Fruit fly (Drosophila melanogaster) whole organism, embryonic: Measurements from ENCODE around the gene CG14965.

Source experiments
- CG10462 ChIP-seq: fragments of 200-800 bp; sonication (Bioruptor generic); optimal IDR thresholded peaks from 2 replicates; lab custom pipeline; 2016; ENCODE audit warnings: missing biosample characterization, missing genetic modification characterization
- CG11456 ChIP-seq: fragments of 200-800 bp; sonication (Bioruptor generic); IDR thresholded peaks from 3 replicates; pipeline ENCODE4 v1.3.6; 2022; ENCODE audit warnings: missing biosample characterization, missing genetic modification characterization
- CG13775 ChIP-seq: fragments of 200-800 bp; sonication (Bioruptor generic); optimal IDR thresholded peaks from 3 replicates; lab custom pipeline; 2017; ENCODE audit warnings: missing biosample characterization, mild to moderate bottlenecking, missing genetic modification characterization
- CG13894 ChIP-seq: fragments of 200-800 bp; sonication (Bioruptor generic); optimal IDR thresholded peaks from 3 replicates; lab custom pipeline; 2018; ENCODE audit warnings: missing biosample characterization, mild to moderate bottlenecking, missing genetic modification characterization, moderate library complexity
- CG14050 ChIP-seq: fragments of 200-800 bp; sonication (Bioruptor generic); IDR thresholded peaks from 3 replicates; pipeline ENCODE4 v1.3.6; 2022; ENCODE audit warnings: missing biosample characterization, missing genetic modification characterization
- CG1529 ChIP-seq: fragments of 200-800 bp; sonication (Bioruptor generic); optimal IDR thresholded peaks from 3 replicates; lab custom pipeline; 2018; ENCODE audit warnings: missing biosample characterization, missing genetic modification characterization
- CG15479 ChIP-seq: fragments of 200-800 bp; sonication (Bioruptor generic); optimal IDR thresholded peaks from 3 replicates; lab custom pipeline; 2019; ENCODE audit warnings: missing biosample characterization, mild to moderate bottlenecking, missing genetic modification characterization, moderate library complexity
- CG15514 ChIP-seq: fragments of 200-800 bp; sonication (Bioruptor generic); optimal IDR thresholded peaks from 3 replicates; lab custom pipeline; 2017; ENCODE audit warnings: missing biosample characterization, missing genetic modification characterization, mild to moderate bottlenecking, moderate library complexity, missing genetic modification reagents
- CG1647 ChIP-seq: fragments of 200-800 bp; sonication (Bioruptor generic); optimal IDR thresholded peaks from 3 replicates; lab custom pipeline; 2016; ENCODE audit warnings: missing biosample characterization, missing genetic modification characterization
- CG16779 ChIP-seq: fragments of 200-800 bp; sonication (Bioruptor generic); IDR thresholded peaks from 2 replicates; pipeline ENCODE4 v1.3.6; 2022; ENCODE audit warnings: missing biosample characterization, missing genetic modification characterization
- CG17829 ChIP-seq: fragments of 200-800 bp; optimal IDR thresholded peaks from 2 replicates; lab custom pipeline; 2019; ENCODE audit warnings: missing biosample characterization, mild to moderate bottlenecking, missing genetic modification characterization, moderate library complexity
- CG31441 ChIP-seq: fragments of 200-800 bp; sonication (Bioruptor generic); IDR thresholded peaks from 2 replicates; pipeline ENCODE4 v1.3.6; 2022; ENCODE audit warnings: missing biosample characterization, missing genetic modification characterization
- CG3838 ChIP-seq: fragments of 200-800 bp; sonication (Bioruptor generic); optimal IDR thresholded peaks from 3 replicates; lab custom pipeline; 2016; ENCODE audit warnings: missing biosample characterization, missing genetic modification characterization
- CG42726 ChIP-seq: fragments of 200-800 bp; sonication (Bioruptor generic); IDR thresholded peaks from 2 replicates; pipeline ENCODE4 v1.3.6; 2022; ENCODE audit warnings: missing biosample characterization, missing genetic modification characterization; ENCODE audit not compliant: partially characterized antibody
- CG4328 ChIP-seq: fragments of 200-800 bp; sonication (Bioruptor generic); optimal IDR thresholded peaks from 3 replicates; lab custom pipeline; 2017; ENCODE audit warnings: missing biosample characterization, missing genetic modification reagents, missing genetic modification characterization
- CG43689 ChIP-seq: fragments of 200-800 bp; sonication (Bioruptor generic); IDR thresholded peaks from 2 replicates; pipeline ENCODE4 v1.3.6; 2022; ENCODE audit warnings: missing biosample characterization, missing genetic modification characterization
- CG6272 ChIP-seq: fragments of 200-800 bp; sonication (Bioruptor generic); IDR thresholded peaks from 2 replicates; pipeline ENCODE4 v1.3.6; 2022; ENCODE audit warnings: missing biosample characterization, missing genetic modification characterization
- CG6813 ChIP-seq: fragments of 200-800 bp; sonication (Bioruptor generic); optimal IDR thresholded peaks from 2 replicates; lab custom pipeline; 2017; ENCODE audit warnings: missing biosample characterization, missing genetic modification characterization, mild to moderate bottlenecking, moderate library complexity, missing genetic modification reagents
- CG8944 ChIP-seq: fragments of 200-800 bp; sonication (Bioruptor generic); optimal IDR thresholded peaks from 3 replicates; lab custom pipeline; 2016; ENCODE audit warnings: missing biosample characterization, missing genetic modification characterization
- CG9932 ChIP-seq: fragments of 200-800 bp; sonication (Bioruptor generic); IDR thresholded peaks from 2 replicates; pipeline ENCODE4 v1.3.6; 2022; ENCODE audit warnings: missing biosample characterization, missing genetic modification characterization
- D ChIP-seq, 2 experiments: fragments of 200-800 bp in 1 of 2; fragments of >200 bp in 1 of 2; sonication (Bioruptor generic) in 1 of 2; optimal IDR thresholded peaks; 2 replicates in 1 of 2; 3 replicates in 1 of 2; lab custom pipeline; 2017; ENCODE audit warnings: mild to moderate bottlenecking in 1 of 2, missing biosample characterization in 1 of 2, missing genetic modification characterization in 1 of 2, missing genetic modification reagents in 1 of 2
- E2f1 ChIP-seq: fragments of 200-800 bp; sonication (Bioruptor generic); IDR thresholded peaks from 2 replicates; pipeline ENCODE4 v1.3.6; 2022; ENCODE audit warnings: missing biosample characterization, missing genetic modification characterization
- E2f2 ChIP-seq: fragments of 200-800 bp; sonication (Bioruptor generic); IDR thresholded peaks from 2 replicates; pipeline ENCODE4 v1.3.6; 2022; ENCODE audit warnings: missing biosample characterization, missing genetic modification characterization
- Hmr ChIP-seq: fragments of 200-800 bp; sonication (Bioruptor generic); optimal IDR thresholded peaks from 3 replicates; lab custom pipeline; 2017; ENCODE audit warnings: mild to moderate bottlenecking, missing biosample characterization, missing genetic modification reagents, missing genetic modification characterization
- NfI ChIP-seq: fragments of 200-800 bp; sonication (Bioruptor generic); optimal IDR thresholded peaks from 3 replicates; lab custom pipeline; 2018; ENCODE audit warnings: missing biosample characterization, mild to moderate bottlenecking, missing genetic modification characterization, moderate library complexity
- Oli ChIP-seq: fragments of 200-800 bp; sonication (Bioruptor generic); optimal IDR thresholded peaks from 2 replicates; lab custom pipeline; 2018; ENCODE audit warnings: missing biosample characterization, mild to moderate bottlenecking, missing genetic modification characterization, moderate library complexity
- Optix ChIP-seq: fragments of 200-800 bp; sonication (Bioruptor generic); IDR thresholded peaks from 3 replicates; pipeline ENCODE4 v1.3.6; 2022; ENCODE audit warnings: missing biosample characterization, missing genetic modification characterization
- Taf1 ChIP-seq: fragments of 200-800 bp; sonication (Bioruptor generic); IDR thresholded peaks from 2 replicates; pipeline ENCODE4 v1.3.6; 2022; ENCODE audit warnings: missing biosample characterization, missing genetic modification characterization
- Usf ChIP-seq: fragments of 200-800 bp; sonication (Bioruptor generic); optimal IDR thresholded peaks from 2 replicates; lab custom pipeline; 2017; ENCODE audit warnings: missing genotype, missing biosample characterization, missing genetic modification characterization
- chn ChIP-seq: fragments of 200-800 bp; sonication (Bioruptor generic); optimal IDR thresholded peaks from 2 replicates; lab custom pipeline; 2016; ENCODE audit warnings: missing biosample characterization, missing genetic modification characterization
- en ChIP-seq: fragments of 200-800 bp; sonication (Bioruptor generic); optimal IDR thresholded peaks from 2 replicates; lab custom pipeline; 2016; ENCODE audit warnings: missing biosample characterization, missing genetic modification characterization
- ftz-f1 ChIP-seq: fragments of 200-800 bp; sonication (Bioruptor generic); optimal IDR thresholded peaks from 2 replicates; lab custom pipeline; 2016; ENCODE audit warnings: missing biosample characterization, missing genetic modification characterization
- fu2 ChIP-seq: fragments of 200-800 bp; sonication (Bioruptor generic); optimal IDR thresholded peaks from 2 replicates; lab custom pipeline; 2016; ENCODE audit warnings: missing biosample characterization, missing genetic modification characterization
- gcm ChIP-seq: fragments of 200-800 bp; sonication (Bioruptor generic); optimal IDR thresholded peaks from 2 replicates; lab custom pipeline; 2019; ENCODE audit warnings: missing biosample characterization, mild to moderate bottlenecking, missing genetic modification characterization, moderate library complexity
- gt ChIP-seq: fragments of 200-800 bp; sonication (Bioruptor generic); IDR thresholded peaks from 2 replicates; pipeline ENCODE4 v1.3.6; 2022; ENCODE audit warnings: missing biosample characterization, missing genetic modification characterization
- hb ChIP-seq: fragments of 200-800 bp; sonication (Bioruptor generic); IDR thresholded peaks from 3 replicates; pipeline ENCODE4 v1.3.6; 2022; ENCODE audit warnings: missing biosample characterization, missing genetic modification characterization; ENCODE audit not compliant: partially characterized antibody
- klu ChIP-seq: fragments of 200-800 bp; sonication (Bioruptor generic); IDR thresholded peaks from 2 replicates; pipeline ENCODE4 v1.3.6; 2022; ENCODE audit warnings: missing biosample characterization, missing genetic modification characterization
- kni ChIP-seq: fragments of 200-800 bp; sonication (Bioruptor generic); optimal IDR thresholded peaks from 3 replicates; lab custom pipeline; 2017; ENCODE audit warnings: mild to moderate bottlenecking, missing biosample characterization, missing genetic modification reagents, missing genetic modification characterization
- nom ChIP-seq: fragments of 200-800 bp; sonication (Bioruptor generic); optimal IDR thresholded peaks from 2 replicates; lab custom pipeline; 2017; ENCODE audit warnings: missing biosample characterization, missing genetic modification characterization, mild to moderate bottlenecking, moderate library complexity, missing genetic modification reagents
- org-1 ChIP-seq: fragments of 200-800 bp; sonication (Bioruptor generic); optimal IDR thresholded peaks from 2 replicates; lab custom pipeline; 2017; ENCODE audit warnings: missing biosample characterization, missing genetic modification characterization
- p53 ChIP-seq: fragments of 200-800 bp; sonication (Bioruptor generic); optimal IDR thresholded peaks from 2 replicates; lab custom pipeline; 2016; ENCODE audit warnings: missing biosample characterization, missing genetic modification characterization
- pb ChIP-seq: fragments of 200-800 bp; sonication (Bioruptor generic); optimal IDR thresholded peaks from 3 replicates; lab custom pipeline; 2016; ENCODE audit warnings: missing biosample characterization, missing genetic modification characterization
- pros ChIP-seq: fragments of 200-800 bp; sonication (Bioruptor generic); optimal IDR thresholded peaks from 3 replicates; lab custom pipeline; 2019; ENCODE audit warnings: missing biosample characterization, mild to moderate bottlenecking, missing genetic modification characterization, moderate library complexity
- sd ChIP-seq: fragments of 200-800 bp; sonication (Bioruptor generic); optimal IDR thresholded peaks from 3 replicates; lab custom pipeline; 2018; ENCODE audit warnings: missing biosample characterization, mild to moderate bottlenecking, missing genetic modification characterization, moderate library complexity
- slp2 ChIP-seq: fragments of 200-800 bp; sonication (Bioruptor generic); optimal IDR thresholded peaks from 2 replicates; lab custom pipeline; 2016; ENCODE audit warnings: missing biosample characterization, missing genetic modification characterization
- sqz ChIP-seq: fragments of 200-800 bp; sonication (Bioruptor generic); optimal IDR thresholded peaks from 3 replicates; lab custom pipeline; 2018; ENCODE audit warnings: missing biosample characterization, mild to moderate bottlenecking, missing genetic modification characterization
- tna ChIP-seq: fragments of 200-800 bp; sonication (Bioruptor generic); IDR thresholded peaks from 2 replicates; pipeline ENCODE4 v1.3.6; 2022; ENCODE audit warnings: missing biosample characterization, missing genetic modification characterization; ENCODE audit not compliant: partially characterized antibody

The CG14965 gene

DNA sequence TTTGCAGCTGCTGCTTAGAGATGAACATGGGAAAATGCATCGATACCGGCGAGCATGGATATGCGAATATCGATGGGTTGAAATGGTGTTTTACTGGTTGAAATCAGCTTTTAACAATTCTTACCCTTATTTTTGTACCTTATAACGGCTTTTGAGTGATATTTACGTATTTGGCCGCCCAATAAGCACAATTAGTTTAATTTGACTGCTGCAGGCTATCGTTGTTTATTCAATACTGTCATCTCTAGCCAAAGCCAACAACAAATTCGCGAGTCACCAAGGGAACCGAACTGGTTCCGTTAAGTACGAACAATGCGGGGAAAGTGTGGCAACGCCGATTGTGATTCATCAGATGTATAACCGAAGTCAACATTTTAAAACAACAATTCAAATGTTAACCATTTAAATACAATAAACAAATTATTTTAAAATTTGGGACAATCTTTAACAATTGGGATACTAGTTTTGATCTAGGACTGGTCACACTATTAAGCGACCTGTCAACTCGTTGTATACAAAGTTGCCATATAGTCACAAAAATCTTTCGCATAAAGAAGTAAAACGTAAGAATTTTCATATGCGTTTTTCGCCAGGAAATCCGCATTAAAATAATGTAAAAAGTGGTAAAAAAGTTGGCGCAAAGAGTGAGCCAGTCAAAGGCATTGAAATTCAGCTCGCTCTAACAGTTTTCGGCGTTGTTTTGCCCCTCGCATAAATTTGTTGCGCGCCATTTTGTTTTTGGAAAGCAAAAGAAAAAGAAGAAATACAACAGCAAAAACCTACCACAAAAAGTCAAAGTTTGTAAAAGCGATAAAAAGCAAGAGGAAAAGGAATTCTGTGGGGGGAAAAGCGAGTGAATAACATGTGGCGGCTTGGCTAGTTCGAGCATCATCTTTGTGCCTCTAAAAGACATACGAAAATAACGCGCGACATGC, 43.9 kb downstream of the CG14965 start, which contains the start of the genes Usp5 and BtbVII (continued):
- TF ChIP-seq CG15514 (GFP tag; lab: Kevin White, UChicago): peak; percentile 100
- TF ChIP-seq hb (GFP tag; lab: Robert Waterston, UW): peak; percentile 91
- TF ChIP-seq D (optimal IDR thresholded peaks at IDR 0.05; lab: Kevin White, UChicago): no peak
- peak; percentile 28 for TF ChIP-seq D (GFP tag; optimal IDR thresholded peaks at IDR 0.05; lab: Kevin White, UChicago)
- peak; percentile 49; the same call in 1 of the 2 replicates for TF ChIP-seq CG42726 (GFP tag; lab: Robert Waterston, UW)
- no peak for TF ChIP-seq p53
- peak; percentile 86 for TF ChIP-seq CG9932
- TF ChIP-seq CG13775 (GFP tag; lab: Kevin White, UChicago): peak; percentile 70
- TF ChIP-seq CG31441: peak; percentile 49; the same call in 1 of the 2 replicates
- peak; percentile 33; the same call in 1 of the 3 replicates for TF ChIP-seq Optix (GFP tag; lab: Robert Waterston, UW)
- no peak for TF ChIP-seq CG14050
- TF ChIP-seq CG16779 (GFP tag; lab: Robert Waterston, UW): no peak
- TF ChIP-seq E2f1 (GFP tag; lab: Robert Waterston, UW): peak; percentile 49; the same call in 1 of the 2 replicates
- no peak for TF ChIP-seq Usf
- peak; percentile 39 for TF ChIP-seq Oli (tag; lab: Kevin White, UChicago)
- no peak for TF ChIP-seq klu (GFP tag; lab: Robert Waterston, UW)
- TF ChIP-seq CG1529 (GFP tag; lab: Kevin White, UChicago): peak; percentile 7
- TF ChIP-seq nom: peak; percentile 51
- no peak for TF ChIP-seq pros
- TF ChIP-seq pb (GFP tag; lab: Kevin White, UChicago): peak; percentile 43
- TF ChIP-seq CG8944: peak; percentile 72
- TF ChIP-seq kni (GFP tag; lab: Kevin White, UChicago): peak; percentile 12
- TF ChIP-seq gt (GFP tag; lab: Robert Waterston, UW): no peak
- TF ChIP-seq NfI (GFP tag; lab: Kevin White, UChicago): peak; percentile 54
- TF ChIP-seq CG3838: no peak
- peak; percentile 8 for TF ChIP-seq org-1
- TF ChIP-seq CG15479 (GFP tag; lab: Kevin White, UChicago): no peak
- peak; percentile 87 for TF ChIP-seq chn (GFP tag; lab: Kevin White, UChicago)
- peak; percentile 53 for TF ChIP-seq sqz
- TF ChIP-seq gcm (GFP tag; lab: Kevin White, UChicago): no peak
- TF ChIP-seq en: no peak
- TF ChIP-seq slp2 (GFP tag; lab: Kevin White, UChicago): peak; percentile 33
- TF ChIP-seq Taf1 (GFP tag; lab: Robert Waterston, UW): peak; percentile 48
- TF ChIP-seq CG43689 (GFP tag; lab: Robert Waterston, UW): no peak
- peak; percentile 29 for TF ChIP-seq CG4328 (GFP tag; lab: Kevin White, UChicago)
- TF ChIP-seq CG17829: peak; percentile 62
- TF ChIP-seq tna (GFP tag; lab: Robert Waterston, UW): peak; percentile 86
- peak; percentile 18 for TF ChIP-seq sd (tag; lab: Kevin White, UChicago)
- no peak for TF ChIP-seq CG11456
- TF ChIP-seq Hmr (GFP tag; lab: Kevin White, UChicago): peak; percentile 50
- TF ChIP-seq CG1647 (GFP tag; lab: Kevin White, UChicago): no peak
- no peak for TF ChIP-seq CG6813 (GFP tag; lab: Kevin White, UChicago)
- TF ChIP-seq CG13894 (tag; lab: Kevin White, UChicago): peak; percentile 75
- TF ChIP-seq CG10462: peak; percentile 46
- TF ChIP-seq CG6272 (GFP tag; lab: Robert Waterston, UW): peak; percentile 42; the same call in 1 of the 2 replicates
- peak; percentile 28 for TF ChIP-seq fu2
- TF ChIP-seq E2f2 (GFP tag; lab: Robert Waterston, UW): peak; percentile 49; the same call in 1 of the 2 replicates
- TF ChIP-seq ftz-f1 (GFP tag; lab: Kevin White, UChicago): peak; percentile 87
